Fruit fly (Drosophila melanogaster) S2 (cell line): ENCODE data around the gene Nelf-A.

Experiments used
- CG8478 ChIP-seq: fragments of >200 bp; optimal IDR thresholded peaks from 2 replicates; lab custom pipeline; 2018
- CTCF ChIP-seq, 2 experiments: fragments of >200 bp; optimal IDR thresholded peaks; 2 replicates each; lab custom pipeline; 2018

Gene Nelf-A

dm6 chr3R:21267972-21268512, 44.5 kb downstream of the Nelf-A start:
- TF ChIP-seq CG8478 = no peak

- TF ChIP-seq CG8478 (no peak), CTCF (optimal IDR thresholded peaks at IDR 0.05; lab: Kevin White, UChicago) (no peak)
These were observed 45.4 kb downstream of the Nelf-A start, which contains the start of gene Rab1 for dm6 chr3R:21268873-21269272. Gene Rab1, minus strand, starts transcription at chr3R:21269060.

- TF ChIP-seq CG8478 = no peak
- no peak for TF ChIP-seq CTCF (optimal IDR thresholded peaks at IDR 0.05; lab: Kevin White, UChicago)
These were observed 46.4 kb downstream of the Nelf-A start, which contains the start of the genes AP-2sigma and Idi for dm6 chr3R:21269923-21270322. Gene AP-2sigma, minus strand, starts transcription at chr3R:21270075. Gene Idi, plus strand, starts transcription at chr3R:21270126.

dm6 chr3R:21270609-21271143, 47.2 kb downstream of the Nelf-A start:
- TF ChIP-seq CTCF (optimal IDR thresholded peaks at IDR 0.05; lab: Kevin White, UChicago) (no peak), CG8478 (no peak)

- TF ChIP-seq CG8478 (no peak), CTCF (optimal IDR thresholded peaks at IDR 0.05; lab: Kevin White, UChicago) (no peak)
These were observed 47.7 kb downstream of the Nelf-A start for dm6 chr3R:21271208-21271607.

- TF ChIP-seq CG8478 (no peak), CTCF (optimal IDR thresholded peaks at IDR 0.05; lab: Kevin White, UChicago) (peak in 1 of 2 experiments; percentile 8)
These were observed 50.0 kb downstream of the Nelf-A start, which contains the start of gene CG3308 for dm6 chr3R:21273427-21274038. Gene CG3308, minus strand, starts transcription at chr3R:21273817.

dm6 chr3R:21274870-21275269, 51.4 kb downstream of the Nelf-A start:
- TF ChIP-seq CG8478 (no peak), CTCF (optimal IDR thresholded peaks at IDR 0.05; lab: Kevin White, UChicago) (no peak)

dm6 chr3R:21276111-21276510, 52.6 kb downstream of the Nelf-A start, which contains the start of gene CG3301:
Gene CG3301, minus strand, starts transcription at chr3R:21276249.
- no peak for TF ChIP-seq CG8478
- TF ChIP-seq CTCF (optimal IDR thresholded peaks at IDR 0.05; lab: Kevin White, UChicago) = no peak
